Worm (Caenorhabditis elegans): Measurements from ENCODE around the gene nhr-271.

nhr-271 gene

ce11 chrV:16537908-16538446 is 42.3 kb downstream of the nhr-271 start, which contains the start of gene Y32B12B.2 (continued):
- TF ChIP-seq let-607 (tag; optimal IDR thresholded peaks at IDR 0.05) (peak in 1 of 2 experiments; percentile 52), ceh-27 (GFP tag; optimal IDR thresholded peaks at IDR 0.05) (peak; percentile 8), pbrm-1 (GFP tag; IDR thresholded peaks at IDR 0.05) (peak; percentile 68; the same call in 1 of the 2 replicates), madf-3 (GFP tag; IDR thresholded peaks at IDR 0.05) (0 out of 2 replicates have a peak, but pooled peaks have one; percentile 17), lir-1 (GFP tag; conservative IDR thresholded peaks at IDR 0.05) (peak; percentile 28; the same call in 1 of the 2 replicates), dpl-1 (GFP tag; optimal IDR thresholded peaks at IDR 0.05) (peak; percentile 76), rcor-1 (GFP tag; IDR thresholded peaks at IDR 0.05) (0 out of 2 replicates have a peak, but pooled peaks have one; percentile 15), pha-4 (tag; optimal IDR thresholded peaks at IDR 0.05) (no peak), snpc-1.3 (tag; optimal IDR thresholded peaks at IDR 0.05; ENCODE audit: insufficient read depth) (no peak), madf-8 (GFP tag; conservative IDR thresholded peaks at IDR 0.05) (peak; percentile 40), cebp-1 (GFP tag; IDR thresholded peaks at IDR 0.05) (0 out of 2 replicates have a peak, but pooled peaks have one; percentile 32), cebp-1 (tag; optimal IDR thresholded peaks at IDR 0.05) (no peak), ztf-6 (GFP tag; IDR thresholded peaks at IDR 0.05) (0 out of 2 replicates have a peak, but pooled peaks have one; percentile 11), sdz-38 (tag; optimal IDR thresholded peaks at IDR 0.05) (no peak), hsf-1 (GFP tag; IDR thresholded peaks at IDR 0.05) (peak; percentile 61), D2030.7 (GFP tag; IDR thresholded peaks at IDR 0.05) (peak; percentile 67; the same call in 1 of the 2 replicates), F49E8.2 (tag; optimal IDR thresholded peaks at IDR 0.05; ENCODE audit: insufficient read depth) (peak; percentile 33), snpc-4 (GFP tag; optimal IDR thresholded peaks at IDR 0.05) (no peak), snpc-4 (tag; optimal IDR thresholded peaks at IDR 0.05) (peak in 2 of 4 experiments; percentile 52 to 73), tlf-1 (GFP tag; optimal IDR thresholded peaks at IDR 0.05) (peak; percentile 31)

- TF ChIP-seq let-607 (tag; optimal IDR thresholded peaks at IDR 0.05) = no peak
- no peak for TF ChIP-seq nhr-27 (tag; optimal IDR thresholded peaks at IDR 0.05)
- no peak for TF ChIP-seq madf-6 (GFP tag; IDR thresholded peaks at IDR 0.05)
Measured at ce11 chrV:16536701-16537100, 43.6 kb downstream of the nhr-271 start, which contains the start of gene Y32B12B.1. Gene Y32B12B.1, plus strand, starts transcription at chrV:16537001.

- TF ChIP-seq chd-7 (tag; optimal IDR thresholded peaks at IDR 0.05) (no peak), F37B4.10 (GFP tag; IDR thresholded peaks at IDR 0.05) (no peak), Y56A3A.18 (GFP tag; IDR thresholded peaks at IDR 0.05) (no peak), egl-18 (GFP tag; IDR thresholded peaks at IDR 0.05) (no peak), bed-1 (GFP tag; IDR thresholded peaks at IDR 0.05) (no peak), D2030.7 (GFP tag; IDR thresholded peaks at IDR 0.05) (no peak), ZK185.1 (tag; optimal IDR thresholded peaks at IDR 0.05; ENCODE audit: poor library complexity, severe bottlenecking) (no peak), unc-130 (GFP tag; optimal IDR thresholded peaks at IDR 0.05) (no peak), hsf-1 (GFP tag; IDR thresholded peaks at IDR 0.05) (no peak), ccch-3 (GFP tag; optimal IDR thresholded peaks at IDR 0.05) (no peak), B0035.1 (tag; optimal IDR thresholded peaks at IDR 0.05) (no peak), rpc-1 (optimal IDR thresholded peaks at IDR 0.05) (no peak), rpc-1 (tag; optimal IDR thresholded peaks at IDR 0.05) (no peak), pha-4 (tag; optimal IDR thresholded peaks at IDR 0.05) (no peak), attf-3 (GFP tag; conservative IDR thresholded peaks at IDR 0.05) (no peak), snpc-4 (GFP tag; optimal IDR thresholded peaks at IDR 0.05) (no peak), snpc-4 (tag; optimal IDR thresholded peaks at IDR 0.05) (no peak), attf-5 (GFP tag; optimal IDR thresholded peaks at IDR 0.05) (no peak), ztf-6 (GFP tag; IDR thresholded peaks at IDR 0.05) (no peak), ceh-58 (GFP tag; IDR thresholded peaks at IDR 0.05) (no peak), nfyb-1 (GFP tag; IDR thresholded peaks at IDR 0.05) (no peak)
Measured at ce11 chrV:16535172-16535571, 45.2 kb downstream of the nhr-271 start, which contains the start of gene Y32B12B.8. Gene Y32B12B.8, plus strand, starts transcription at chrV:16535472.

Measured in whole organism, young adult.